Fruit fly (Drosophila melanogaster): ENCODE data around the gene dnc.

dm6 chrX:3288247-3288838, 112.1 kb downstream of the dnc start:
- TF ChIP-seq CG8478 (optimal IDR thresholded peaks at IDR 0.05) (no peak), CTCF (optimal IDR thresholded peaks at IDR 0.05) (no peak)

All from S2 (cell line).